Worm (Caenorhabditis elegans) whole organism, midembryonic: Measurements from ENCODE around the gene fbxa-59.
A peak's percentile ranks its signal among the peaks of the same experiment; 100 is the strongest.

Experiments used
- T22C8.4 ChIP-seq: fragments of 200-800 bp; sonication (Bioruptor generic); IDR thresholded peaks from 2 replicates; pipeline ENCODE4 v1.3.6; 2022; ENCODE audit warnings: missing genetic modification characterization, missing compliant biosample characterization
- cog-1 ChIP-seq: sonication (generic microtip); optimal IDR thresholded peaks from 2 replicates; lab custom pipeline; 2016; ENCODE audit warnings: missing genetic modification characterization, missing compliant biosample characterization
- flt-1 ChIP-seq: fragments of 200-800 bp; sonication (Bioruptor generic); IDR thresholded peaks from 2 replicates; pipeline ENCODE4 v1.3.6; 2022; ENCODE audit warnings: missing genetic modification characterization, missing compliant biosample characterization
- klf-2 ChIP-seq: fragments of 200-800 bp; sonication (Bioruptor generic); conservative IDR thresholded peaks from 2 replicates; pipeline ENCODE4 v1.3.6; 2022; ENCODE audit warnings: missing genetic modification reagents, missing genetic modification characterization, missing compliant biosample characterization
- med-1 ChIP-seq: sonication (generic microtip); optimal IDR thresholded peaks from 2 replicates; lab custom pipeline; 2017; ENCODE audit warnings: missing genetic modification characterization, mild to moderate bottlenecking, missing compliant biosample characterization, antibody characterized with exemption, missing genetic modification reagents; ENCODE audit not compliant: insufficient read depth
- ref-1 ChIP-seq: fragments of 200-800 bp; sonication (Bioruptor generic); conservative IDR thresholded peaks from 2 replicates; pipeline ENCODE4 v1.3.6; 2022; ENCODE audit warnings: missing genetic modification reagents, missing genetic modification characterization, missing compliant biosample characterization
- tab-1 ChIP-seq: fragments of 200-800 bp; sonication (Bioruptor generic); IDR thresholded peaks from 2 replicates; pipeline ENCODE4 v1.3.6; 2022; ENCODE audit warnings: missing genetic modification characterization, missing compliant biosample characterization
- ztf-23 ChIP-seq: fragments of 200-800 bp; sonication (Bioruptor generic); IDR thresholded peaks from 2 replicates; pipeline ENCODE4 v1.3.6; 2022; ENCODE audit warnings: missing genetic modification reagents, missing genetic modification characterization, missing compliant biosample characterization
- ztf-29 ChIP-seq: fragments of 200-800 bp; sonication (Bioruptor generic); IDR thresholded peaks from 2 replicates; pipeline ENCODE4 v1.3.6; 2022; ENCODE audit warnings: missing genetic modification reagents, missing genetic modification characterization, missing compliant biosample characterization

The fbxa-59 gene

ce11 chrIII:955981-956380 is 12.7 kb upstream of the fbxa-59 start, which contains the start of gene fbxa-54:
Gene fbxa-54 (plus strand): TSS chrIII:956334.
- no peak for TF ChIP-seq ztf-23
- TF ChIP-seq cog-1 (tag; lab: Kevin White, UChicago), result no peak
- TF ChIP-seq T22C8.4 (GFP tag; lab: Robert Waterston, UW), result no peak
- TF ChIP-seq med-1, result no peak
- TF ChIP-seq tab-1, result no peak
- no peak for TF ChIP-seq klf-2 (GFP tag; lab: Robert Waterston, UW)
- TF ChIP-seq flt-1 (GFP tag; lab: Robert Waterston, UW), result no peak
- TF ChIP-seq ref-1 (GFP tag; lab: Robert Waterston, UW), result no peak
- no peak for TF ChIP-seq ztf-29

- no peak for TF ChIP-seq tab-1
- TF ChIP-seq ztf-23, result no peak
- no peak for TF ChIP-seq ref-1 (GFP tag; lab: Robert Waterston, UW)
- no peak for TF ChIP-seq flt-1 (GFP tag; lab: Robert Waterston, UW)
- no peak for TF ChIP-seq cog-1 (tag; lab: Kevin White, UChicago)
- TF ChIP-seq med-1, result no peak
- TF ChIP-seq ztf-29, result no peak
- no peak for TF ChIP-seq T22C8.4 (GFP tag; lab: Robert Waterston, UW)
- no peak for TF ChIP-seq klf-2 (GFP tag; lab: Robert Waterston, UW)
Measured at ce11 chrIII:954553-954952, 11.3 kb upstream of the fbxa-59 start, which contains the start of the genes T12B5.15 and T12B5.14. Gene T12B5.15 (minus strand): TSS chrIII:954653. Gene T12B5.14 (plus strand): TSS chrIII:954873.

- TF ChIP-seq ref-1 (GFP tag; lab: Robert Waterston, UW) (no peak), flt-1 (GFP tag; lab: Robert Waterston, UW) (no peak), med-1 (no peak), tab-1 (no peak), cog-1 (tag; lab: Kevin White, UChicago) (no peak), ztf-23 (no peak)
Measured at ce11 chrIII:952184-952583, 8.9 kb upstream of the fbxa-59 start, which contains the start of gene fbxa-10. Gene fbxa-10 (plus strand): TSS chrIII:952390.

ce11 chrIII:950472-950871 is 7.2 kb upstream of the fbxa-59 start, which contains the start of the genes fbxa-67 and fbxa-11:
Gene fbxa-67 (minus strand): TSS chrIII:950670.
Gene fbxa-11 (plus strand): TSS chrIII:950869.
- TF ChIP-seq ztf-23 (no peak), tab-1 (no peak), ztf-29 (no peak)

ce11 chrIII:946250-946725 is 3.0 kb upstream of the fbxa-59 start, which contains the start of gene fbxa-60:
Gene fbxa-60 (minus strand): TSS chrIII:946300.
- TF ChIP-seq ztf-23, result no peak
- TF ChIP-seq klf-2 (GFP tag; lab: Robert Waterston, UW), result no peak
- no peak for TF ChIP-seq tab-1
- TF ChIP-seq cog-1 (tag; lab: Kevin White, UChicago), result no peak
- TF ChIP-seq T22C8.4 (GFP tag; lab: Robert Waterston, UW), result no peak
- TF ChIP-seq ref-1 (GFP tag; lab: Robert Waterston, UW), result no peak
- no peak for TF ChIP-seq flt-1 (GFP tag; lab: Robert Waterston, UW)
- no peak for TF ChIP-seq med-1
- no peak for TF ChIP-seq ztf-29

- TF ChIP-seq T22C8.4 (GFP tag; lab: Robert Waterston, UW) (no peak), tab-1 (no peak), med-1 (no peak), ztf-29 (no peak), ztf-23 (no peak), ref-1 (GFP tag; lab: Robert Waterston, UW) (no peak), klf-2 (GFP tag; lab: Robert Waterston, UW) (no peak), cog-1 (tag; lab: Kevin White, UChicago) (no peak), flt-1 (GFP tag; lab: Robert Waterston, UW) (no peak)
Measured at ce11 chrIII:941958-942357, 1.3 kb downstream of the fbxa-59 start.

ce11 chrIII:938569-938968 is 4.7 kb downstream of the fbxa-59 start, which contains the start of gene fbxa-22:
Gene fbxa-22 (plus strand): TSS chrIII:938869.
- TF ChIP-seq ztf-29 (no peak), T22C8.4 (GFP tag; lab: Robert Waterston, UW) (no peak), tab-1 (no peak), med-1 (no peak), flt-1 (GFP tag; lab: Robert Waterston, UW) (no peak), ref-1 (GFP tag; lab: Robert Waterston, UW) (no peak), ztf-23 (no peak), klf-2 (GFP tag; lab: Robert Waterston, UW) (no peak), cog-1 (tag; lab: Kevin White, UChicago) (no peak)

- TF ChIP-seq cog-1 (tag; lab: Kevin White, UChicago) (no peak), ref-1 (GFP tag; lab: Robert Waterston, UW) (no peak), ztf-23 (no peak), klf-2 (GFP tag; lab: Robert Waterston, UW) (no peak), tab-1 (no peak), T22C8.4 (GFP tag; lab: Robert Waterston, UW) (no peak), med-1 (no peak), ztf-29 (no peak), flt-1 (GFP tag; lab: Robert Waterston, UW) (no peak)
Measured at ce11 chrIII:937961-938360, 5.3 kb downstream of the fbxa-59 start, which contains the start of gene fbxa-56. Gene fbxa-56 (minus strand): TSS chrIII:938061.

ce11 chrIII:936037-936507 is 7.2 kb downstream of the fbxa-59 start, which contains the start of gene fbxa-55:
Gene fbxa-55 (minus strand): TSS chrIII:936087.
- no peak for TF ChIP-seq flt-1 (GFP tag; lab: Robert Waterston, UW)
- no peak for TF ChIP-seq T22C8.4 (GFP tag; lab: Robert Waterston, UW)
- no peak for TF ChIP-seq tab-1
- TF ChIP-seq ztf-23, result no peak
- no peak for TF ChIP-seq cog-1 (tag; lab: Kevin White, UChicago)
- no peak for TF ChIP-seq ref-1 (GFP tag; lab: Robert Waterston, UW)
- TF ChIP-seq klf-2 (GFP tag; lab: Robert Waterston, UW), result no peak
- no peak for TF ChIP-seq med-1
- no peak for TF ChIP-seq ztf-29

- TF ChIP-seq cog-1 (tag; lab: Kevin White, UChicago), result peak; percentile 33
Measured at ce11 chrIII:931405-931804, 11.9 kb downstream of the fbxa-59 start.
